Worm (Caenorhabditis elegans) whole organism, L4 larva: Measurements from ENCODE around the gene cyp-35A2.

Experiments
- ctbp-1 ChIP-seq: fragments of 200-800 bp; sonication (Bioruptor generic); IDR thresholded peaks from 2 replicates; pipeline ENCODE4 v1.3.6; 2022; ENCODE audit warnings: missing genetic modification reagents, missing genetic modification characterization, missing compliant biosample characterization
- fkh-10 ChIP-seq: fragments of 150-350 bp; optimal IDR thresholded peaks from 2 replicates; lab custom pipeline; 2014; ENCODE audit warnings: missing biosample characterization, missing genetic modification reagents, missing genetic modification characterization
- fos-1 ChIP-seq: fragments of 150-350 bp; optimal IDR thresholded peaks from 2 replicates; lab custom pipeline; 2014; ENCODE audit warnings: missing biosample characterization, missing genetic modification characterization
- nhr-10 ChIP-seq: fragments of 150-350 bp; optimal IDR thresholded peaks from 2 replicates; lab custom pipeline; 2014; ENCODE audit warnings: missing biosample characterization, missing genetic modification characterization
- php-3 ChIP-seq: fragments of 200-800 bp; sonication (Bioruptor generic); IDR thresholded peaks from 2 replicates; pipeline ENCODE4 v1.3.6; 2022; ENCODE audit warnings: missing genetic modification reagents, missing genetic modification characterization, missing compliant biosample characterization
- zag-1 ChIP-seq: fragments of 150-350 bp; optimal IDR thresholded peaks from 2 replicates; lab custom pipeline; 2014; ENCODE audit warnings: missing biosample characterization, missing genetic modification characterization
- ztf-11 ChIP-seq: fragments of 150-350 bp; optimal IDR thresholded peaks from 2 replicates; lab custom pipeline; 2014; ENCODE audit warnings: missing biosample characterization, missing genetic modification characterization

DNA sequence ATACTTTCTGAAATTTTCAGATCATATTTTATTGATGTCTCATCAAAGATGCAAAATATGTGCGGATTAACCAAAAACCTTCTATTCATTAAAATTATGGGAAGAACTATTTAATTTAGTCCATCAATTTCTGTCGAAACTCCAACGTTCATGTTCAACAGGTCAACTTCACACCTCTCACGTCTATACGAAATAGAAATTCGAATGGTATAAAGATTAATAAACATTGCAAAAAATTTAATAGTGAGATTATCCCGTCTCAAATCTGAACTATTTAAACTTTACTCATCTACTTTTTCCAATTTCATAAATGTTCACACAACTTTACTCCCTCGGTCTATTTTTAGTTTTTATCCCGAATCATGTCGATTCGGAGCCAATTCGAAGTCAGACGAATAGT, 45.6 kb upstream of the cyp-35A2 start, which contains the start of gene R13D7.2:
- TF ChIP-seq php-3 (GFP tag; lab: Robert Waterston, UW) (no peak), zag-1 (tag; lab: Kevin White, UChicago) (no peak), nhr-10 (tag; lab: Kevin White, UChicago) (no peak), fos-1 (tag; lab: Kevin White, UChicago) (no peak), ztf-11 (tag; lab: Kevin White, UChicago) (no peak), fkh-10 (GFP tag; lab: Kevin White, UChicago) (no peak), ctbp-1 (no peak)
